1 fruit fly cellular context compared by ENCODE assay signal in genomic region chr3L:378072-378423, dm6.
TF ChIP-seq lines count a peak whose summit lies in the region.

No protein-coding gene starts in this region.

TF ChIP-seq in whole organism, embryonic, 481 proteins besides CTCF, POLR2A, EP300 and RAD21 (continued from another document and continues in another):
- TF ChIP-seq sd (tag; optimal IDR thresholded peaks at IDR 0.05; lab: Kevin White, UChicago) = peak; percentile 96
- peak; percentile 31; the same call in 1 of the 2 replicates for TF ChIP-seq unc-4 (GFP tag; IDR thresholded peaks at IDR 0.05; lab: Robert Waterston, UW; ENCODE audit: partially characterized antibody)
- no peak for TF ChIP-seq lola (GFP tag; optimal IDR thresholded peaks at IDR 0.05; lab: Kevin White, UChicago)
- no peak for TF ChIP-seq wor (GFP tag; IDR thresholded peaks at IDR 0.05; lab: Robert Waterston, UW)
- peak; percentile 98 for TF ChIP-seq abd-A (tag; optimal IDR thresholded peaks at IDR 0.05; lab: Kevin White, UChicago)
- TF ChIP-seq zen (tag; optimal IDR thresholded peaks at IDR 0.05; lab: Kevin White, UChicago) = peak; percentile 70
- TF ChIP-seq ato (GFP tag; IDR thresholded peaks at IDR 0.05; lab: Robert Waterston, UW; ENCODE audit: partially characterized antibody) = 0 out of 2 replicates have a peak, but pooled peaks have one; percentile 30
- TF ChIP-seq jing (GFP tag; optimal IDR thresholded peaks at IDR 0.05; lab: Kevin White, UChicago) = peak; percentile 55
- TF ChIP-seq HLH4C (GFP tag; IDR thresholded peaks at IDR 0.05; lab: Robert Waterston, UW; ENCODE audit: partially characterized antibody) = peak; percentile 65; the same call in 2 of the 3 replicates
- no peak for TF ChIP-seq CG33213 (GFP tag; optimal IDR thresholded peaks at IDR 0.05; lab: Kevin White, UChicago)
- TF ChIP-seq CG4360 (GFP tag; IDR thresholded peaks at IDR 0.05; lab: Robert Waterston, UW) = peak; percentile 78
- no peak for TF ChIP-seq tin (GFP tag; optimal IDR thresholded peaks at IDR 0.05; lab: Kevin White, UChicago)
- peak; percentile 63; the same call in 1 of the 2 replicates for TF ChIP-seq tna (GFP tag; IDR thresholded peaks at IDR 0.05; lab: Robert Waterston, UW; ENCODE audit: partially characterized antibody)
- no peak for TF ChIP-seq hbn (GFP tag; IDR thresholded peaks at IDR 0.05; lab: Robert Waterston, UW; ENCODE audit: partially characterized antibody)
- TF ChIP-seq ara (GFP tag; IDR thresholded peaks at IDR 0.05; lab: Robert Waterston, UW) = no peak
- no peak; the same call in 2 of the 4 replicates for TF ChIP-seq chinmo (GFP tag; IDR thresholded peaks at IDR 0.05; lab: Robert Waterston, UW; ENCODE audit: partially characterized antibody)
- peak; percentile 99 for TF ChIP-seq CG10321 (GFP tag; IDR thresholded peaks at IDR 0.05; lab: Robert Waterston, UW)
- TF ChIP-seq CG6254 (GFP tag; optimal IDR thresholded peaks at IDR 0.05; lab: Kevin White, UChicago) = no peak
- TF ChIP-seq Antp (GFP tag; optimal IDR thresholded peaks at IDR 0.05; lab: Kevin White, UChicago) = peak; percentile 15
- TF ChIP-seq kah (GFP tag; optimal IDR thresholded peaks at IDR 0.05; lab: Kevin White, UChicago) = no peak
- no peak for TF ChIP-seq slp2 (GFP tag; optimal IDR thresholded peaks at IDR 0.05; lab: Kevin White, UChicago)
- no peak for TF ChIP-seq Lhr (GFP tag; optimal IDR thresholded peaks at IDR 0.05; lab: Kevin White, UChicago)
- no peak for TF ChIP-seq pzg (GFP tag; optimal IDR thresholded peaks at IDR 0.05; lab: Kevin White, UChicago)
- no peak for TF ChIP-seq CG2202 (tag; optimal IDR thresholded peaks at IDR 0.05; lab: Kevin White, UChicago)
- TF ChIP-seq CG42726 (GFP tag; IDR thresholded peaks at IDR 0.05; lab: Robert Waterston, UW; ENCODE audit: partially characterized antibody) = 0 out of 2 replicates have a peak, but pooled peaks have one; percentile 46
- peak; percentile 6 for TF ChIP-seq p53 (GFP tag; optimal IDR thresholded peaks at IDR 0.05; lab: Kevin White, UChicago)
- 0 out of 3 replicates have a peak, but pooled peaks have one; percentile 4 for TF ChIP-seq zen2 (GFP tag; IDR thresholded peaks at IDR 0.05; lab: Robert Waterston, UW; ENCODE audit: partially characterized antibody)
- TF ChIP-seq kay (GFP tag; optimal IDR thresholded peaks at IDR 0.05; lab: Kevin White, UChicago) = no peak
- peak; percentile 100 for TF ChIP-seq CG8478 (optimal IDR thresholded peaks at IDR 0.05; lab: Kevin White, UChicago)
- no peak for TF ChIP-seq bcd (GFP tag; optimal IDR thresholded peaks at IDR 0.05; lab: Kevin White, UChicago)
- TF ChIP-seq ewg (GFP tag; optimal IDR thresholded peaks at IDR 0.05; lab: Kevin White, UChicago) = peak; percentile 90
- TF ChIP-seq pho (GFP tag; optimal IDR thresholded peaks at IDR 0.05; lab: Kevin White, UChicago) = no peak
- TF ChIP-seq CG7987 (GFP tag; optimal IDR thresholded peaks at IDR 0.05; lab: Kevin White, UChicago) = no peak
- no peak for TF ChIP-seq CG6683 (GFP tag; optimal IDR thresholded peaks at IDR 0.05; lab: Kevin White, UChicago)
- TF ChIP-seq CG30403 (GFP tag; optimal IDR thresholded peaks at IDR 0.05; lab: Kevin White, UChicago) = no peak
- TF ChIP-seq CG12391 (tag; optimal IDR thresholded peaks at IDR 0.05; lab: Kevin White, UChicago) = no peak
- TF ChIP-seq CG2120 (GFP tag; optimal IDR thresholded peaks at IDR 0.05; lab: Kevin White, UChicago) = no peak
- TF ChIP-seq CG6854 (GFP tag; optimal IDR thresholded peaks at IDR 0.05; lab: Kevin White, UChicago) = no peak
- TF ChIP-seq mirr (GFP tag; optimal IDR thresholded peaks at IDR 0.05; lab: Kevin White, UChicago) = peak; percentile 2
- TF ChIP-seq CG11398 (GFP tag; optimal IDR thresholded peaks at IDR 0.05; lab: Kevin White, UChicago) = no peak
- TF ChIP-seq CG13894 (tag; optimal IDR thresholded peaks at IDR 0.05; lab: Kevin White, UChicago) = no peak
- TF ChIP-seq hkb (optimal IDR thresholded peaks at IDR 0.05; lab: Kevin White, UChicago) = peak; percentile 38
- no peak for TF ChIP-seq hkb (GFP tag; IDR thresholded peaks at IDR 0.05; lab: Robert Waterston, UW)
- no peak for TF ChIP-seq CG3726 (GFP tag; IDR thresholded peaks at IDR 0.05; lab: Robert Waterston, UW)
- no peak for TF ChIP-seq sug (tag; optimal IDR thresholded peaks at IDR 0.05; lab: Kevin White, UChicago)
- TF ChIP-seq cg (GFP tag; optimal IDR thresholded peaks at IDR 0.05; lab: Kevin White, UChicago) = peak; percentile 98
- TF ChIP-seq Aef1 (GFP tag; IDR thresholded peaks at IDR 0.05; lab: Robert Waterston, UW) = peak; percentile 71
- TF ChIP-seq sima (GFP tag; optimal IDR thresholded peaks at IDR 0.05; lab: Kevin White, UChicago) = no peak
- TF ChIP-seq Six4 (GFP tag; optimal IDR thresholded peaks at IDR 0.05; lab: Kevin White, UChicago) = no peak
- no peak for TF ChIP-seq ATbp (GFP tag; optimal IDR thresholded peaks at IDR 0.05; lab: Kevin White, UChicago)
- TF ChIP-seq Nf-YB (GFP tag; optimal IDR thresholded peaks at IDR 0.05; lab: Kevin White, UChicago) = peak; percentile 100
- peak; percentile 52 for TF ChIP-seq cad (GFP tag; optimal IDR thresholded peaks at IDR 0.05; lab: Kevin White, UChicago)
- no peak for TF ChIP-seq CkIIα-i1 (GFP tag; IDR thresholded peaks at IDR 0.05; lab: Robert Waterston, UW)
- no peak for TF ChIP-seq dan (GFP tag; IDR thresholded peaks at IDR 0.05; lab: Robert Waterston, UW)
- peak; percentile 6 for TF ChIP-seq CG9609 (GFP tag; optimal IDR thresholded peaks at IDR 0.05; lab: Kevin White, UChicago)
- TF ChIP-seq onecut (GFP tag; IDR thresholded peaks at IDR 0.05; lab: Robert Waterston, UW) = no peak
- no peak for TF ChIP-seq ash1 (GFP tag; optimal IDR thresholded peaks at IDR 0.05; lab: Kevin White, UChicago)
- TF ChIP-seq ttk (GFP tag; IDR thresholded peaks at IDR 0.05; lab: Robert Waterston, UW) = peak; percentile 32; the same call in 1 of the 2 replicates
- TF ChIP-seq bbx (GFP tag; IDR thresholded peaks at IDR 0.05; lab: Robert Waterston, UW; ENCODE audit: partially characterized antibody) = peak; percentile 60
- peak; percentile 55 for TF ChIP-seq Scr (GFP tag; IDR thresholded peaks at IDR 0.05; lab: Robert Waterston, UW; ENCODE audit: partially characterized antibody)
- TF ChIP-seq CG1832 (GFP tag; optimal IDR thresholded peaks at IDR 0.05; lab: Kevin White, UChicago) = peak; percentile 100
- TF ChIP-seq Mes4 (GFP tag; optimal IDR thresholded peaks at IDR 0.05; lab: Kevin White, UChicago) = no peak
- no peak for TF ChIP-seq Taf1 (GFP tag; IDR thresholded peaks at IDR 0.05; lab: Robert Waterston, UW)
- no peak for TF ChIP-seq nau (GFP tag; optimal IDR thresholded peaks at IDR 0.05; lab: Kevin White, UChicago)
- no peak for TF ChIP-seq nom (GFP tag; optimal IDR thresholded peaks at IDR 0.05; lab: Kevin White, UChicago)
- TF ChIP-seq oc (tag; optimal IDR thresholded peaks at IDR 0.05; lab: Kevin White, UChicago) = no peak
- TF ChIP-seq pan (optimal IDR thresholded peaks at IDR 0.05; lab: Kevin White, UChicago) = no peak
- TF ChIP-seq pan (GFP tag; optimal IDR thresholded peaks at IDR 0.05 in 1 of 2, IDR thresholded peaks at IDR 0.05 in 1 of 2) = no peak
- no peak for TF ChIP-seq MBD-R2 (GFP tag; IDR thresholded peaks at IDR 0.05; lab: Robert Waterston, UW)
- no peak for TF ChIP-seq Optix (GFP tag; IDR thresholded peaks at IDR 0.05; lab: Robert Waterston, UW)
- no peak for TF ChIP-seq CG4707 (GFP tag; optimal IDR thresholded peaks at IDR 0.05; lab: Kevin White, UChicago)
- no peak for TF ChIP-seq Doc3 (GFP tag; IDR thresholded peaks at IDR 0.05; lab: Robert Waterston, UW; ENCODE audit: partially characterized antibody)
- peak; percentile 97 for TF ChIP-seq D (optimal IDR thresholded peaks at IDR 0.05; lab: Kevin White, UChicago)
- no peak for TF ChIP-seq D (GFP tag; optimal IDR thresholded peaks at IDR 0.05; lab: Kevin White, UChicago)
- TF ChIP-seq CG14860 (GFP tag; IDR thresholded peaks at IDR 0.05; lab: Robert Waterston, UW; ENCODE audit: partially characterized antibody) = peak; percentile 64
- no peak for TF ChIP-seq eyg (GFP tag; optimal IDR thresholded peaks at IDR 0.05; lab: Kevin White, UChicago)
- TF ChIP-seq CG4282 (GFP tag; optimal IDR thresholded peaks at IDR 0.05; lab: Kevin White, UChicago) = no peak
- TF ChIP-seq HmgD (GFP tag; optimal IDR thresholded peaks at IDR 0.05; lab: Kevin White, UChicago) = peak; percentile 94
- TF ChIP-seq Awh (GFP tag; IDR thresholded peaks at IDR 0.05; lab: Robert Waterston, UW) = no peak
- peak; percentile 52; the same call in 1 of the 3 replicates for TF ChIP-seq CG16813 (GFP tag; IDR thresholded peaks at IDR 0.05; lab: Robert Waterston, UW; ENCODE audit: partially characterized antibody)
- TF ChIP-seq Hey (tag; optimal IDR thresholded peaks at IDR 0.05; lab: Kevin White, UChicago) = peak; percentile 25
- TF ChIP-seq CG12155 (GFP tag; optimal IDR thresholded peaks at IDR 0.05; lab: Kevin White, UChicago) = no peak
- no peak for TF ChIP-seq Ravus (GFP tag; IDR thresholded peaks at IDR 0.05; lab: Robert Waterston, UW)
- TF ChIP-seq klu (GFP tag; IDR thresholded peaks at IDR 0.05; lab: Robert Waterston, UW) = no peak
- TF ChIP-seq cas (GFP tag; IDR thresholded peaks at IDR 0.05; lab: Robert Waterston, UW) = no peak
- no peak for TF ChIP-seq CG8359 (GFP tag; optimal IDR thresholded peaks at IDR 0.05; lab: Kevin White, UChicago; ENCODE audit: borderline replicate concordance)
- TF ChIP-seq nerfin-1 (tag; optimal IDR thresholded peaks at IDR 0.05; lab: Kevin White, UChicago) = peak; percentile 55
- peak; percentile 42; the same call in 1 of the 2 replicates for TF ChIP-seq Bgb (GFP tag; IDR thresholded peaks at IDR 0.05; lab: Robert Waterston, UW; ENCODE audit: partially characterized antibody)
- peak; percentile 82 for TF ChIP-seq kni (GFP tag; optimal IDR thresholded peaks at IDR 0.05; lab: Kevin White, UChicago)
- no peak for TF ChIP-seq Hr78 (GFP tag; optimal IDR thresholded peaks at IDR 0.05; lab: Kevin White, UChicago)
- TF ChIP-seq peb (GFP tag; IDR thresholded peaks at IDR 0.05; lab: Robert Waterston, UW) = no peak
- peak; percentile 33; the same call in 1 of the 2 replicates for TF ChIP-seq CG32767 (GFP tag; IDR thresholded peaks at IDR 0.05; lab: Robert Waterston, UW)
- no peak for TF ChIP-seq Mad (GFP tag; optimal IDR thresholded peaks at IDR 0.05; lab: Kevin White, UChicago)
- peak; percentile 49; the same call in 1 of the 3 replicates for TF ChIP-seq Opbp (GFP tag; IDR thresholded peaks at IDR 0.05; lab: Robert Waterston, UW; ENCODE audit: partially characterized antibody)
- no peak for TF ChIP-seq cwo (GFP tag; optimal IDR thresholded peaks at IDR 0.05; lab: Kevin White, UChicago)
- TF ChIP-seq CG4617 (GFP tag; optimal IDR thresholded peaks at IDR 0.05; lab: Kevin White, UChicago; ENCODE audit: borderline replicate concordance) = no peak
- no peak for TF ChIP-seq CG31441 (GFP tag; IDR thresholded peaks at IDR 0.05; lab: Robert Waterston, UW)
- no peak for TF ChIP-seq CG6175 (GFP tag; IDR thresholded peaks at IDR 0.05; lab: Robert Waterston, UW)
- no peak; the same call in 2 of the 3 replicates for TF ChIP-seq tgo (GFP tag; IDR thresholded peaks at IDR 0.05; lab: Robert Waterston, UW)
- no peak for TF ChIP-seq CG10462 (GFP tag; optimal IDR thresholded peaks at IDR 0.05; lab: Kevin White, UChicago)
- TF ChIP-seq Stat92E (GFP tag; optimal IDR thresholded peaks at IDR 0.05; lab: Kevin White, UChicago) = peak in 1 of 3 experiments; percentile 9
- no peak for TF ChIP-seq bowl (GFP tag; IDR thresholded peaks at IDR 0.05; lab: Robert Waterston, UW)
- peak; percentile 75 for TF ChIP-seq CG15479 (GFP tag; optimal IDR thresholded peaks at IDR 0.05; lab: Kevin White, UChicago)
- peak; percentile 50 to 62 for TF ChIP-seq Trl (optimal IDR thresholded peaks at IDR 0.05; lab: Kevin White, UChicago)
- no peak for TF ChIP-seq Trl (GFP tag; optimal IDR thresholded peaks at IDR 0.05; lab: Kevin White, UChicago)
- no peak for TF ChIP-seq CG6654 (GFP tag; optimal IDR thresholded peaks at IDR 0.05; lab: Kevin White, UChicago)
- TF ChIP-seq CG13424 (tag; optimal IDR thresholded peaks at IDR 0.05; lab: Kevin White, UChicago) = no peak
- TF ChIP-seq nerfin-2 (GFP tag; IDR thresholded peaks at IDR 0.05; lab: Robert Waterston, UW; ENCODE audit: partially characterized antibody) = no peak
- peak; percentile 24; the same call in 1 of the 2 replicates for TF ChIP-seq CG6272 (GFP tag; IDR thresholded peaks at IDR 0.05; lab: Robert Waterston, UW)
- TF ChIP-seq HLH3B (GFP tag; IDR thresholded peaks at IDR 0.05; lab: Robert Waterston, UW) = no peak
- no peak for TF ChIP-seq fru (optimal IDR thresholded peaks at IDR 0.05; lab: Kevin White, UChicago)
- peak; percentile 8 for TF ChIP-seq dm (GFP tag; optimal IDR thresholded peaks at IDR 0.05; lab: Kevin White, UChicago)
- TF ChIP-seq sna (GFP tag; IDR thresholded peaks at IDR 0.05; lab: Robert Waterston, UW; ENCODE audit: partially characterized antibody) = 0 out of 2 replicates have a peak, but pooled peaks have one; percentile 29
- peak; percentile 67 for TF ChIP-seq vvl (GFP tag; IDR thresholded peaks at IDR 0.05; lab: Robert Waterston, UW)
- no peak for TF ChIP-seq yki (optimal IDR thresholded peaks at IDR 0.05; lab: Kevin White, UChicago)
- TF ChIP-seq Oaz (GFP tag; IDR thresholded peaks at IDR 0.05; lab: Robert Waterston, UW) = no peak
- TF ChIP-seq knrl (GFP tag; IDR thresholded peaks at IDR 0.05; lab: Robert Waterston, UW; ENCODE audit: partially characterized antibody) = peak; percentile 48; the same call in 1 of the 3 replicates
- TF ChIP-seq tll (GFP tag; optimal IDR thresholded peaks at IDR 0.05; lab: Kevin White, UChicago) = peak; percentile 34 to 100
- no peak for TF ChIP-seq CG34422 (GFP tag; IDR thresholded peaks at IDR 0.05; lab: Robert Waterston, UW)
- no peak for TF ChIP-seq odd (GFP tag; optimal IDR thresholded peaks at IDR 0.05; lab: Kevin White, UChicago)
- peak; percentile 97 for TF ChIP-seq Nf-YA (GFP tag; IDR thresholded peaks at IDR 0.05; lab: Robert Waterston, UW)
- no peak for TF ChIP-seq gcm2 (GFP tag; optimal IDR thresholded peaks at IDR 0.05; lab: Kevin White, UChicago)
- TF ChIP-seq CG4404 (GFP tag; IDR thresholded peaks at IDR 0.05; lab: Robert Waterston, UW) = no peak
- peak; percentile 43; the same call in 1 of the 2 replicates for TF ChIP-seq crol (GFP tag; IDR thresholded peaks at IDR 0.05; lab: Robert Waterston, UW)
- TF ChIP-seq pb (GFP tag; optimal IDR thresholded peaks at IDR 0.05; lab: Kevin White, UChicago) = peak; percentile 32
- no peak for TF ChIP-seq Ets97D (GFP tag; optimal IDR thresholded peaks at IDR 0.05; lab: Kevin White, UChicago)
- no peak for TF ChIP-seq CG7963 (GFP tag; IDR thresholded peaks at IDR 0.05; lab: Robert Waterston, UW; ENCODE audit: partially characterized antibody)
- no peak for TF ChIP-seq CG9215 (GFP tag; IDR thresholded peaks at IDR 0.05; lab: Robert Waterston, UW)
- TF ChIP-seq E2f1 (GFP tag; IDR thresholded peaks at IDR 0.05; lab: Robert Waterston, UW) = no peak
